Worm (Caenorhabditis elegans): Measurements from ENCODE around the gene F17A2.16.

DNA sequence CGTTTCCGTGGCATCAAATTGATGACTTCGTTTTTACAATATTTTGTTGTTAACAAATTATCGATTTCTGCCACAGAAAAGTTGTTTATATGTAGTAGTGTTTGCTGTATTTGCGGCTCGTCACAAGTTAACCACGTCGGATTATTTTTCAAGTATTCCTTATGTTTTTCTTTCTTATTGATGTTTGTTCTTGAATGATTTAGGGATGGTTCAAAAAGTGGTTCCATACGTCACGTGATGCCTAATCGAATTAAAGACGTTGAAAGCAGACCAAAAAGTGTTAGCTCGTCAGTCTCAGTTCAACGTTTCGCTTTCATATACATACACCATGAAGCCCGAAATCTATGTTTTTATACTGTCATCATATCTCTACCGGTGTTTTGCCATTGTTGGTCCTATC lies 22.8 kb upstream of the F17A2.16 start, which contains the start of gene lips-2:
- TF ChIP-seq ama-1 (optimal IDR thresholded peaks at IDR 0.05) (no peak), hmg-4 (GFP tag; optimal IDR thresholded peaks at IDR 0.05) (no peak), flt-1 (GFP tag; IDR thresholded peaks at IDR 0.05) (no peak), B0310.2 (tag; optimal IDR thresholded peaks at IDR 0.05) (no peak), ceh-13 (GFP tag; optimal IDR thresholded peaks at IDR 0.05) (no peak), hmbx-1 (tag; optimal IDR thresholded peaks at IDR 0.05) (no peak)
